Worm (Caenorhabditis elegans): Measurements from ENCODE around the gene col-37.

Gene col-37

ce11 chrV:12196659-12197058 lies 29.1 kb upstream of the col-37 start (continued):
- no peak for TF ChIP-seq ceh-27 (GFP tag; optimal IDR thresholded peaks at IDR 0.05)

ce11 chrV:12195845-12196244 lies 28.3 kb upstream of the col-37 start, which contains the start of gene ZK836.3:
Gene ZK836.3, minus strand, starts transcription at chrV:12195945.
- TF ChIP-seq lsl-1 (GFP tag; optimal IDR thresholded peaks at IDR 0.05) (no peak), let-526 (GFP tag; IDR thresholded peaks at IDR 0.05) (no peak), nfyb-1 (GFP tag; IDR thresholded peaks at IDR 0.05) (no peak), zfh-2 (GFP tag; conservative IDR thresholded peaks at IDR 0.05) (no peak), xnd-1 (tag; optimal IDR thresholded peaks at IDR 0.05) (no peak), ceh-27 (GFP tag; optimal IDR thresholded peaks at IDR 0.05) (no peak), T07F8.4 (tag; optimal IDR thresholded peaks at IDR 0.05) (no peak), madf-6 (GFP tag; IDR thresholded peaks at IDR 0.05) (no peak), rec-8 (tag; optimal IDR thresholded peaks at IDR 0.05) (no peak), lir-1 (GFP tag; conservative IDR thresholded peaks at IDR 0.05) (no peak), bed-1 (GFP tag; IDR thresholded peaks at IDR 0.05) (no peak), D2030.7 (GFP tag; IDR thresholded peaks at IDR 0.05) (no peak), mes-4 (tag; optimal IDR thresholded peaks at IDR 0.05) (no peak)

- TF ChIP-seq Y95B8A.8 (GFP tag; IDR thresholded peaks at IDR 0.05) (0 out of 2 replicates have a peak, but pooled peaks have one; percentile 7), Y53G8AR.9 (GFP tag; conservative IDR thresholded peaks at IDR 0.05) (0 out of 2 replicates have a peak, but pooled peaks have one; percentile 14), tbp1 (GFP tag; optimal IDR thresholded peaks at IDR 0.05) (no peak)
Observed at ce11 chrV:12194275-12194674, 26.7 kb upstream of the col-37 start, which contains the start of gene ogdh-2. Gene ogdh-2, plus strand, starts transcription at chrV:12194507.

ce11 chrV:12192129-12192528 lies 24.6 kb upstream of the col-37 start, which contains the start of gene rnp-1:
Gene rnp-1, plus strand, starts transcription at chrV:12192273.
- TF ChIP-seq cebp-2 (GFP tag; IDR thresholded peaks at IDR 0.05): no peak
- TF ChIP-seq attf-6 (GFP tag; IDR thresholded peaks at IDR 0.05): 0 out of 2 replicates have a peak, but pooled peaks have one; percentile 11
- TF ChIP-seq lsy-27 (tag; optimal IDR thresholded peaks at IDR 0.05; ENCODE audit: borderline replicate concordance, insufficient read depth): no peak
- no peak for TF ChIP-seq somi-1 (GFP tag; optimal IDR thresholded peaks at IDR 0.05)
- no peak for TF ChIP-seq ztf-25 (GFP tag; IDR thresholded peaks at IDR 0.05)
- TF ChIP-seq madf-6 (GFP tag; IDR thresholded peaks at IDR 0.05): no peak
- TF ChIP-seq lin-35 (GFP tag; optimal IDR thresholded peaks at IDR 0.05): peak in 1 of 3 experiments; percentile 4
- TF ChIP-seq dpff-1 (tag; optimal IDR thresholded peaks at IDR 0.05): no peak
- TF ChIP-seq dox-1 (GFP tag; IDR thresholded peaks at IDR 0.05): no peak
- no peak for TF ChIP-seq nhr-90 (tag; optimal IDR thresholded peaks at IDR 0.05)
- TF ChIP-seq Y53G8AR.9 (GFP tag; conservative IDR thresholded peaks at IDR 0.05): 0 out of 2 replicates have a peak, but pooled peaks have one; percentile 36
- no peak for TF ChIP-seq lin-54 (GFP tag; optimal IDR thresholded peaks at IDR 0.05)
- TF ChIP-seq Y95B8A.8 (GFP tag; IDR thresholded peaks at IDR 0.05): no peak
- no peak for TF ChIP-seq F33H1.4 (GFP tag; IDR thresholded peaks at IDR 0.05)
- TF ChIP-seq ceh-100 (GFP tag; IDR thresholded peaks at IDR 0.05): 0 out of 2 replicates have a peak, but pooled peaks have one; percentile 23
- no peak for TF ChIP-seq akir-1 (GFP tag; optimal IDR thresholded peaks at IDR 0.05)
- no peak for TF ChIP-seq ztf-6 (GFP tag; IDR thresholded peaks at IDR 0.05)
- no peak for TF ChIP-seq nhr-179 (tag; optimal IDR thresholded peaks at IDR 0.05)
- TF ChIP-seq Y56A3A.18 (GFP tag; IDR thresholded peaks at IDR 0.05): 0 out of 2 replicates have a peak, but pooled peaks have one; percentile 10
- TF ChIP-seq F49E8.2 (tag; optimal IDR thresholded peaks at IDR 0.05; ENCODE audit: insufficient read depth): peak; percentile 16
- no peak for TF ChIP-seq zim-3 (tag; optimal IDR thresholded peaks at IDR 0.05)
- no peak for TF ChIP-seq ceh-27 (GFP tag; optimal IDR thresholded peaks at IDR 0.05)
- no peak for TF ChIP-seq dpl-1 (GFP tag; optimal IDR thresholded peaks at IDR 0.05)
- no peak for TF ChIP-seq ceh-40 (GFP tag; IDR thresholded peaks at IDR 0.05)
- TF ChIP-seq rpc-1 (optimal IDR thresholded peaks at IDR 0.05): no peak
- TF ChIP-seq rpc-1 (tag; optimal IDR thresholded peaks at IDR 0.05): no peak
- TF ChIP-seq ama-1 (optimal IDR thresholded peaks at IDR 0.05): peak; percentile 15
- peak in 1 of 2 experiments; percentile 72 for TF ChIP-seq ama-1 (GFP tag; optimal IDR thresholded peaks at IDR 0.05)
- TF ChIP-seq egl-44 (GFP tag; IDR thresholded peaks at IDR 0.05): no peak
- TF ChIP-seq tlf-1 (GFP tag; optimal IDR thresholded peaks at IDR 0.05): peak; percentile 24
- no peak for TF ChIP-seq sdz-38 (tag; optimal IDR thresholded peaks at IDR 0.05)
- no peak for TF ChIP-seq ceh-58 (GFP tag; IDR thresholded peaks at IDR 0.05)

Data from whole organism, young adult.